Fruit fly (Drosophila melanogaster): Measurements from ENCODE around the gene Ibf2.

Ibf2 gene

dm6 chr3R:9237268-9238091 is 20.8 kb downstream of the Ibf2 start, which contains the start of gene pum (continued):
- no peak for TF ChIP-seq CG34224 (GFP tag; IDR thresholded peaks at IDR 0.05; ENCODE audit: partially characterized antibody)
- peak; percentile 36 for TF ChIP-seq Deaf1 (tag; optimal IDR thresholded peaks at IDR 0.05)
- TF ChIP-seq CG17912 (GFP tag; optimal IDR thresholded peaks at IDR 0.05): no peak
- no peak for TF ChIP-seq Atf3 (GFP tag; optimal IDR thresholded peaks at IDR 0.05)
- TF ChIP-seq CG11085 (GFP tag; IDR thresholded peaks at IDR 0.05): 0 out of 2 replicates have a peak, but pooled peaks have one; percentile 6
- TF ChIP-seq E2f2 (GFP tag; IDR thresholded peaks at IDR 0.05): peak; percentile 66
- no peak for TF ChIP-seq luna (GFP tag; optimal IDR thresholded peaks at IDR 0.05)
- TF ChIP-seq cwo (GFP tag; optimal IDR thresholded peaks at IDR 0.05): no peak
- no peak for TF ChIP-seq fu2 (GFP tag; optimal IDR thresholded peaks at IDR 0.05)
- no peak for TF ChIP-seq Fer2 (tag; optimal IDR thresholded peaks at IDR 0.05)
- peak; percentile 37; the same call in 1 of the 2 replicates for TF ChIP-seq Ada2b (GFP tag; IDR thresholded peaks at IDR 0.05)
- peak; percentile 77; the same call in 1 of the 3 replicates for TF ChIP-seq CG34422 (GFP tag; IDR thresholded peaks at IDR 0.05)
- no peak for TF ChIP-seq Doc3 (GFP tag; IDR thresholded peaks at IDR 0.05; ENCODE audit: partially characterized antibody)
- peak; percentile 65 for TF ChIP-seq CG1603 (tag; optimal IDR thresholded peaks at IDR 0.05)
- TF ChIP-seq Abd-B (GFP tag; optimal IDR thresholded peaks at IDR 0.05): no peak
- TF ChIP-seq Lim3 (GFP tag; IDR thresholded peaks at IDR 0.05): no peak
- TF ChIP-seq gt (GFP tag; IDR thresholded peaks at IDR 0.05): no peak
- no peak for TF ChIP-seq NC2α (GFP tag; optimal IDR thresholded peaks at IDR 0.05)
- peak; percentile 22 for TF ChIP-seq Chrac-16 (GFP tag; optimal IDR thresholded peaks at IDR 0.05)
- TF ChIP-seq CG9817 (tag; optimal IDR thresholded peaks at IDR 0.05): peak; percentile 20
- TF ChIP-seq bigmax (GFP tag; optimal IDR thresholded peaks at IDR 0.05): no peak
- TF ChIP-seq CG17361 (GFP tag; IDR thresholded peaks at IDR 0.05): peak; percentile 80
- TF ChIP-seq dysf (GFP tag; IDR thresholded peaks at IDR 0.05): peak; percentile 47; the same call in 1 of the 3 replicates
- TF ChIP-seq lilli (GFP tag; optimal IDR thresholded peaks at IDR 0.05): no peak
- TF ChIP-seq CG12155 (GFP tag; optimal IDR thresholded peaks at IDR 0.05): peak; percentile 38
- TF ChIP-seq kni (GFP tag; optimal IDR thresholded peaks at IDR 0.05): no peak
- peak; percentile 32 for TF ChIP-seq CG17359 (tag; optimal IDR thresholded peaks at IDR 0.05)
- peak; percentile 36; the same call in 1 of the 2 replicates for TF ChIP-seq Xrp1 (GFP tag; IDR thresholded peaks at IDR 0.05)
- TF ChIP-seq Oaz (GFP tag; IDR thresholded peaks at IDR 0.05): no peak
- TF ChIP-seq CG12104 (GFP tag; optimal IDR thresholded peaks at IDR 0.05): peak; percentile 37
- TF ChIP-seq toy (GFP tag; IDR thresholded peaks at IDR 0.05): no peak
- TF ChIP-seq CG4617 (GFP tag; optimal IDR thresholded peaks at IDR 0.05; ENCODE audit: borderline replicate concordance): peak; percentile 4
- TF ChIP-seq Dip2 (GFP tag; IDR thresholded peaks at IDR 0.05): no peak
- TF ChIP-seq CG9727 (GFP tag; optimal IDR thresholded peaks at IDR 0.05): no peak
- TF ChIP-seq gro (GFP tag; optimal IDR thresholded peaks at IDR 0.05): no peak
- no peak for TF ChIP-seq scrt (GFP tag; optimal IDR thresholded peaks at IDR 0.05)
- TF ChIP-seq CG12769 (tag; optimal IDR thresholded peaks at IDR 0.05): peak; percentile 32
- TF ChIP-seq CG7963 (GFP tag; IDR thresholded peaks at IDR 0.05; ENCODE audit: partially characterized antibody): no peak
- TF ChIP-seq jing (GFP tag; optimal IDR thresholded peaks at IDR 0.05): no peak
- TF ChIP-seq gcm (GFP tag; optimal IDR thresholded peaks at IDR 0.05): peak; percentile 5
- no peak for TF ChIP-seq dati (GFP tag; IDR thresholded peaks at IDR 0.05)
- peak; percentile 30; the same call in 1 of the 2 replicates for TF ChIP-seq HLH3B (GFP tag; IDR thresholded peaks at IDR 0.05)
- TF ChIP-seq grau (tag; optimal IDR thresholded peaks at IDR 0.05): peak; percentile 99
- TF ChIP-seq CG3065 (GFP tag; optimal IDR thresholded peaks at IDR 0.05): no peak
- TF ChIP-seq CG12236 (GFP tag; optimal IDR thresholded peaks at IDR 0.05): no peak
- TF ChIP-seq CG8765 (GFP tag; IDR thresholded peaks at IDR 0.05): no peak
- no peak for TF ChIP-seq CG31388 (GFP tag; optimal IDR thresholded peaks at IDR 0.05)
- no peak for TF ChIP-seq ssp (GFP tag; IDR thresholded peaks at IDR 0.05)
- no peak for TF ChIP-seq CG14441 (GFP tag; IDR thresholded peaks at IDR 0.05)
- TF ChIP-seq CG1233 (GFP tag; optimal IDR thresholded peaks at IDR 0.05): no peak

Measured in whole organism, embryonic.